Worm (Caenorhabditis elegans) whole organism, L1 larva: ENCODE measurements around the gene ZC239.15.

Experiments used
- C34B4.2 ChIP-seq: sonication (generic microtip); optimal IDR thresholded peaks from 2 replicates; lab custom pipeline; 2017; ENCODE audit warnings: mild to moderate bottlenecking, missing genetic modification characterization, missing compliant biosample characterization
- F16B12.6 ChIP-seq: fragments of 150-350 bp; optimal IDR thresholded peaks from 2 replicates; lab custom pipeline; 2014; ENCODE audit warnings: missing biosample characterization, missing genetic modification characterization
- Y116A8C.19 ChIP-seq: sonication (generic microtip); optimal IDR thresholded peaks from 2 replicates; lab custom pipeline; 2016; ENCODE audit warnings: missing compliant biosample characterization, missing genetic modification characterization, borderline replicate concordance
- ama-1 ChIP-seq: fragments of 150-350 bp; optimal IDR thresholded peaks from 2 replicates; lab custom pipeline; 2014
- ceh-82 ChIP-seq, 3 experiments: fragments of 150-350 bp in 1 of 3; sonication (generic microtip) in 2 of 3; optimal IDR thresholded peaks; 2 replicates each; lab custom pipeline; 2014 to 2017; ENCODE audit warnings: missing biosample characterization in 3 of 3, missing genetic modification characterization in 3 of 3
- dsc-1 ChIP-seq: sonication (generic microtip); optimal IDR thresholded peaks from 2 replicates; lab custom pipeline; 2016; ENCODE audit warnings: mild to moderate bottlenecking, missing genetic modification characterization, missing compliant biosample characterization
- efl-1 ChIP-seq, 4 experiments: fragments of 150-350 bp; optimal IDR thresholded peaks in 3 of 4; peaks in 1 of 4; 1 replicate in 1 of 4; 2 replicates in 3 of 4; lab custom pipeline; 2014; ENCODE audit warnings: missing biosample characterization in 2 of 4, missing genetic modification characterization in 2 of 4, missing genetic modification reagents in 2 of 4
- efl-3 ChIP-seq: fragments of 200-800 bp; sonication (Bioruptor generic); optimal IDR thresholded peaks from 2 replicates; lab custom pipeline; 2018; ENCODE audit warnings: mild to moderate bottlenecking, missing genetic modification characterization, missing compliant biosample characterization
- egl-13 ChIP-seq: sonication (generic microtip); optimal IDR thresholded peaks from 2 replicates; lab custom pipeline; 2016; ENCODE audit warnings: missing genotype, missing genetic modification reagents, missing genetic modification characterization, missing compliant biosample characterization
- egl-27 ChIP-seq, 2 experiments: fragments of 150-350 bp in 1 of 2; sonication (generic microtip); optimal IDR thresholded peaks; 3 replicates each; lab custom pipeline; 2017 to 2018; ENCODE audit warnings: missing biosample characterization in 2 of 2, missing genetic modification characterization in 2 of 2, missing genetic modification reagents in 2 of 2
- elt-2 ChIP-seq: sonication (generic microtip); optimal IDR thresholded peaks from 2 replicates; lab custom pipeline; 2016; ENCODE audit warnings: missing genetic modification characterization, mild to moderate bottlenecking, inconsistent platforms, missing compliant biosample characterization, missing genetic modification reagents
- fkh-8 ChIP-seq: sonication (generic microtip); optimal IDR thresholded peaks from 2 replicates; lab custom pipeline; 2016; ENCODE audit warnings: mild to moderate bottlenecking, missing genetic modification characterization, missing compliant biosample characterization
- hlh-17 ChIP-seq: fragments of 200-800 bp; sonication (Bioruptor generic); optimal IDR thresholded peaks from 2 replicates; lab custom pipeline; 2018; ENCODE audit warnings: missing genetic modification characterization, mild to moderate bottlenecking, missing compliant biosample characterization, moderate library complexity, borderline replicate concordance
- hpl-2 ChIP-seq: fragments of 150-350 bp; optimal IDR thresholded peaks from 2 replicates; lab custom pipeline; 2014; ENCODE audit warnings: missing biosample characterization, missing genetic modification reagents, missing genetic modification characterization
- isw-1 ChIP-seq: fragments of 200-800 bp; sonication (Bioruptor generic); IDR thresholded peaks from 2 replicates; pipeline ENCODE4 v1.3.6; 2022; ENCODE audit warnings: missing genetic modification characterization, missing compliant biosample characterization
- jun-1 ChIP-seq: fragments of 150-350 bp; optimal IDR thresholded peaks from 2 replicates; lab custom pipeline; 2014; ENCODE audit warnings: missing biosample characterization, missing genetic modification reagents, missing genetic modification characterization
- lin-14 ChIP-seq: fragments of 200-800 bp; sonication (Bioruptor generic); optimal IDR thresholded peaks from 2 replicates; lab custom pipeline; 2018; ENCODE audit warnings: mild to moderate bottlenecking, missing genetic modification characterization, moderate library complexity, missing compliant biosample characterization
- lin-35 ChIP-seq, 2 experiments: fragments of 150-350 bp; optimal IDR thresholded peaks; 2 replicates each; lab custom pipeline; 2014; ENCODE audit warnings: missing biosample characterization in 2 of 2, missing genetic modification characterization in 2 of 2, missing genetic modification reagents in 2 of 2
- lin-39 ChIP-seq: fragments of 150-350 bp; optimal IDR thresholded peaks from 2 replicates; lab custom pipeline; 2014; ENCODE audit warnings: missing biosample characterization, missing genetic modification reagents, missing genetic modification characterization
- lsy-2 ChIP-seq, 2 experiments: fragments of 150-350 bp; optimal IDR thresholded peaks; 2 replicates each; lab custom pipeline; 2014; ENCODE audit warnings: missing biosample characterization in 2 of 2, missing genetic modification characterization in 2 of 2
- mdl-1 ChIP-seq, 2 experiments: fragments of 150-350 bp; optimal IDR thresholded peaks; 2 replicates each; lab custom pipeline; 2014 to 2017; ENCODE audit warnings: missing biosample characterization in 2 of 2, missing genetic modification characterization in 2 of 2, inconsistent platforms in 1 of 2
- mef-2 ChIP-seq: fragments of 150-350 bp; optimal IDR thresholded peaks from 2 replicates; lab custom pipeline; 2014; ENCODE audit warnings: missing biosample characterization, missing genetic modification characterization
- mep-1 ChIP-seq: fragments of 150-350 bp; optimal IDR thresholded peaks from 2 replicates; lab custom pipeline; 2014; ENCODE audit warnings: missing biosample characterization, missing genetic modification characterization
- nhr-11 ChIP-seq: fragments of 150-350 bp; optimal IDR thresholded peaks from 2 replicates; lab custom pipeline; 2014; ENCODE audit warnings: missing biosample characterization, missing genetic modification characterization
- nhr-19 ChIP-seq: fragments of 200-800 bp; sonication (Bioruptor generic); conservative IDR thresholded peaks from 2 replicates; pipeline ENCODE4 v1.3.6; 2022; ENCODE audit warnings: missing genetic modification characterization, missing compliant biosample characterization
- nhr-237 ChIP-seq: fragments of 150-350 bp; optimal IDR thresholded peaks from 2 replicates; lab custom pipeline; 2014; ENCODE audit warnings: missing biosample characterization, missing genetic modification characterization
- nhr-28 ChIP-seq: fragments of 150-350 bp; optimal IDR thresholded peaks from 2 replicates; lab custom pipeline; 2014; ENCODE audit warnings: missing biosample characterization, missing genetic modification characterization
- nhr-71 ChIP-seq: sonication (generic microtip); optimal IDR thresholded peaks from 2 replicates; lab custom pipeline; 2016; ENCODE audit warnings: mild to moderate bottlenecking, missing genetic modification characterization, moderate library complexity, missing compliant biosample characterization
- nhr-76 ChIP-seq: sonication (generic microtip); optimal IDR thresholded peaks from 2 replicates; lab custom pipeline; 2017; ENCODE audit warnings: missing biosample characterization, missing genetic modification characterization
- nhr-85 ChIP-seq: sonication (generic microtip); peaks from one replicate; lab custom pipeline; 2016; ENCODE audit warnings: missing genetic modification characterization, inconsistent platforms, missing compliant biosample characterization
- nhr-90 ChIP-seq: sonication (generic microtip); optimal IDR thresholded peaks from 2 replicates; lab custom pipeline; 2016; ENCODE audit warnings: mild to moderate bottlenecking, missing genetic modification characterization, missing compliant biosample characterization; ENCODE audit not compliant: poor library complexity
- snu-23 ChIP-seq: sonication (generic microtip); optimal IDR thresholded peaks from 2 replicates; lab custom pipeline; 2016; ENCODE audit warnings: missing genetic modification characterization, missing compliant biosample characterization
- sptf-1 ChIP-seq: fragments of 150-350 bp; optimal IDR thresholded peaks from 2 replicates; lab custom pipeline; 2014; ENCODE audit warnings: missing biosample characterization, missing genetic modification characterization
- sup-37 ChIP-seq: fragments of 200-800 bp; sonication (Bioruptor generic); optimal IDR thresholded peaks from 2 replicates; lab custom pipeline; 2018; ENCODE audit warnings: mild to moderate bottlenecking, missing genetic modification characterization, missing compliant biosample characterization
- unc-130 ChIP-seq: fragments of 150-350 bp; optimal IDR thresholded peaks from 2 replicates; lab custom pipeline; 2017; ENCODE audit warnings: missing biosample characterization, missing genetic modification characterization, inconsistent platforms
- unc-30 ChIP-seq: sonication (generic microtip); optimal IDR thresholded peaks from 2 replicates; lab custom pipeline; 2017; ENCODE audit warnings: missing biosample characterization, missing genetic modification characterization
- unc-86 ChIP-seq: sonication (generic microtip); optimal IDR thresholded peaks from 2 replicates; lab custom pipeline; 2016; ENCODE audit warnings: missing genetic modification characterization, missing compliant biosample characterization
- vab-15 ChIP-seq: sonication (generic microtip); optimal IDR thresholded peaks from 2 replicates; lab custom pipeline; 2017; ENCODE audit warnings: missing genotype, mild to moderate bottlenecking, missing genetic modification characterization, missing compliant biosample characterization

ZC239.15 gene

ce11 chrII:3224631-3225030, at the start of gene ZC239.15:
ZC239.15 (minus strand) TSS chrII:3224731.
- no peak for TF ChIP-seq unc-86 (tag; lab: Kevin White, UChicago)
- TF ChIP-seq isw-1 (GFP tag; lab: Robert Waterston, UW): no peak
- TF ChIP-seq elt-2: no peak
- TF ChIP-seq lin-35 (GFP tag; optimal IDR thresholded peaks at IDR 0.05; lab: Kevin White, UChicago): no peak
- no peak for TF ChIP-seq egl-27 (tag; optimal IDR thresholded peaks at IDR 0.05; lab: Kevin White, UChicago)
- TF ChIP-seq vab-15 (tag; lab: Kevin White, UChicago): no peak
- TF ChIP-seq mdl-1 (tag; optimal IDR thresholded peaks at IDR 0.05; lab: Kevin White, UChicago): no peak
- no peak for TF ChIP-seq hlh-17 (GFP tag; lab: Kevin White, UChicago)
- TF ChIP-seq unc-130 (tag; lab: Kevin White, UChicago): no peak
- TF ChIP-seq nhr-71 (tag; lab: Kevin White, UChicago): no peak
- no peak for TF ChIP-seq nhr-28
- no peak for TF ChIP-seq efl-3
- no peak for TF ChIP-seq Y116A8C.19 (tag; lab: Kevin White, UChicago)
- no peak for TF ChIP-seq nhr-237 (tag; lab: Kevin White, UChicago)
- no peak for TF ChIP-seq ceh-82 (tag; optimal IDR thresholded peaks at IDR 0.05; lab: Kevin White, UChicago)
- no peak for TF ChIP-seq egl-13
- TF ChIP-seq nhr-11 (tag; lab: Kevin White, UChicago): no peak
- no peak for TF ChIP-seq F16B12.6

ce11 chrII:3270598-3270997, 46.1 kb upstream of the ZC239.15 start:
- TF ChIP-seq mep-1 (tag; lab: Kevin White, UChicago): peak; percentile 9
- no peak for TF ChIP-seq nhr-90 (tag; lab: Kevin White, UChicago)
- TF ChIP-seq nhr-71 (tag; lab: Kevin White, UChicago): peak; percentile 27
- TF ChIP-seq unc-30 (tag; lab: Kevin White, UChicago): peak; percentile 26
- TF ChIP-seq fkh-8 (tag; lab: Kevin White, UChicago): peak; percentile 4
- TF ChIP-seq dsc-1 (tag; lab: Kevin White, UChicago): peak; percentile 59

ce11 chrII:3267815-3268214, 43.3 kb upstream of the ZC239.15 start:
- TF ChIP-seq sptf-1 (tag; lab: Kevin White, UChicago) (no peak), nhr-76 (tag; lab: Kevin White, UChicago) (no peak), jun-1 (tag; lab: Kevin White, UChicago) (no peak), snu-23 (GFP tag; lab: Kevin White, UChicago) (peak; percentile 3), nhr-19 (GFP tag; lab: Robert Waterston, UW) (0 out of 2 replicates have a peak, but pooled peaks have one; percentile 8), elt-2 (no peak), C34B4.2 (tag; lab: Kevin White, UChicago) (no peak), lin-14 (GFP tag; lab: Kevin White, UChicago) (no peak), lin-39 (no peak), sup-37 (GFP tag; lab: Kevin White, UChicago) (no peak), nhr-85 (tag; lab: Kevin White, UChicago) (no peak), lsy-2 (tag; optimal IDR thresholded peaks at IDR 0.05; lab: Kevin White, UChicago) (peak in 1 of 2 experiments; percentile 10), efl-1 (optimal IDR thresholded peaks at IDR 0.05; lab: Kevin White, UChicago) (peak in 1 of 2 experiments; percentile 1), efl-1 (GFP tag; optimal IDR thresholded peaks at IDR 0.05 in 1 of 2; lab: Kevin White, UChicago) (no peak)

- no peak for TF ChIP-seq mef-2 (tag; lab: Kevin White, UChicago)
- no peak for TF ChIP-seq lsy-2 (tag; optimal IDR thresholded peaks at IDR 0.05; lab: Kevin White, UChicago)
- TF ChIP-seq nhr-19 (GFP tag; lab: Robert Waterston, UW): no peak
- TF ChIP-seq ama-1 (lab: Kevin White, UChicago): no peak
- TF ChIP-seq vab-15 (tag; lab: Kevin White, UChicago): no peak
- TF ChIP-seq hpl-2 (GFP tag; lab: Kevin White, UChicago): no peak
- peak; percentile 11 for TF ChIP-seq fkh-8 (tag; lab: Kevin White, UChicago)
- no peak for TF ChIP-seq egl-13
These were observed 42.8 kb upstream of the ZC239.15 start, which contains the start of gene F02E11.7 for ce11 chrII:3267365-3267764. F02E11.7 (plus strand) TSS chrII:3267665.
